Fruit fly (Drosophila melanogaster) whole organism, pupa: ENCODE data around the gene CG1622.
A peak's percentile ranks its signal among the peaks of the same experiment; 100 is the strongest.

ENCODE experiments used
- CG10348 ChIP-seq: fragments of 200-800 bp; sonication (Bioruptor generic); IDR thresholded peaks from 2 replicates; pipeline ENCODE4 v1.3.6; 2022; ENCODE audit warnings: missing biosample characterization, missing genetic modification characterization
- CG12605 ChIP-seq: fragments of 200-800 bp; sonication (Bioruptor generic); IDR thresholded peaks from 2 replicates; pipeline ENCODE4 v1.3.6; 2022; ENCODE audit warnings: missing biosample characterization, missing genetic modification characterization
- CG13204 ChIP-seq: fragments of 200-800 bp; sonication (Bioruptor generic); optimal IDR thresholded peaks from 2 replicates; lab custom pipeline; 2018; ENCODE audit warnings: missing biosample characterization, mild to moderate bottlenecking, missing genetic modification characterization, moderate library complexity
- CG14655 ChIP-seq: fragments of 200-800 bp; sonication (Bioruptor generic); optimal IDR thresholded peaks from 3 replicates; lab custom pipeline; 2017; ENCODE audit warnings: mild to moderate bottlenecking, missing biosample characterization, missing genetic modification reagents, missing genetic modification characterization
- CG15710 ChIP-seq: fragments of 200-800 bp; sonication (Bioruptor generic); optimal IDR thresholded peaks from 2 replicates; lab custom pipeline; 2018; ENCODE audit warnings: missing biosample characterization, mild to moderate bottlenecking, missing genetic modification characterization, moderate library complexity
- CG17806 ChIP-seq: fragments of 200-800 bp; sonication (Bioruptor generic); optimal IDR thresholded peaks from 2 replicates; lab custom pipeline; 2018; ENCODE audit warnings: missing biosample characterization, mild to moderate bottlenecking, missing genetic modification characterization, moderate library complexity
- CG32121 ChIP-seq: fragments of 200-800 bp; sonication (Bioruptor generic); IDR thresholded peaks from 2 replicates; pipeline ENCODE4 v1.3.6; 2022; ENCODE audit warnings: missing biosample characterization, missing genetic modification characterization
- CG34367 ChIP-seq: fragments of 200-800 bp; sonication (Bioruptor generic); optimal IDR thresholded peaks from 2 replicates; lab custom pipeline; 2018; ENCODE audit warnings: missing biosample characterization, mild to moderate bottlenecking, missing genetic modification characterization
- CG4496 ChIP-seq: fragments of 200-800 bp; sonication (Bioruptor generic); IDR thresholded peaks from 3 replicates; pipeline ENCODE4 v1.3.6; 2022; ENCODE audit warnings: missing biosample characterization, missing genetic modification characterization
- CG8159 ChIP-seq: fragments of 200-800 bp; sonication (Bioruptor generic); optimal IDR thresholded peaks from 3 replicates; lab custom pipeline; 2018; ENCODE audit warnings: missing biosample characterization, mild to moderate bottlenecking, missing genetic modification characterization, moderate library complexity
- CG8301 ChIP-seq: fragments of 200-800 bp; sonication (Bioruptor generic); optimal IDR thresholded peaks from 2 replicates; lab custom pipeline; 2018; ENCODE audit warnings: missing biosample characterization, mild to moderate bottlenecking, missing genetic modification characterization
- CG9948 ChIP-seq: fragments of 200-800 bp; sonication (Bioruptor generic); optimal IDR thresholded peaks from 2 replicates; lab custom pipeline; 2018; ENCODE audit warnings: missing biosample characterization, mild to moderate bottlenecking, missing genetic modification characterization, moderate library complexity
- D1 ChIP-seq: fragments of 200-800 bp; sonication (Bioruptor generic); optimal IDR thresholded peaks from 2 replicates; lab custom pipeline; 2018; ENCODE audit warnings: missing biosample characterization, mild to moderate bottlenecking, missing genetic modification characterization, moderate library complexity
- EcR ChIP-seq: fragments of 200-800 bp; sonication (Bioruptor generic); optimal IDR thresholded peaks from 3 replicates; lab custom pipeline; 2019; ENCODE audit warnings: missing biosample characterization, missing genetic modification characterization, mild to moderate bottlenecking, moderate library complexity, missing genetic modification reagents
- Ets98B ChIP-seq: fragments of 200-800 bp; sonication (Bioruptor generic); IDR thresholded peaks from 2 replicates; pipeline ENCODE4 v1.3.6; 2022; ENCODE audit warnings: missing biosample characterization, missing genetic modification characterization
- Pif1A ChIP-seq: fragments of 200-800 bp; sonication (Bioruptor generic); optimal IDR thresholded peaks from 3 replicates; lab custom pipeline; 2016; ENCODE audit warnings: missing biosample characterization, missing genetic modification characterization
- Pif1B ChIP-seq: fragments of 200-800 bp; sonication (Bioruptor generic); optimal IDR thresholded peaks from 3 replicates; lab custom pipeline; 2016; ENCODE audit warnings: missing biosample characterization, missing genetic modification characterization
- Snoo ChIP-seq: fragments of 200-800 bp; sonication (Bioruptor generic); optimal IDR thresholded peaks from 3 replicates; lab custom pipeline; 2017; ENCODE audit warnings: missing biosample characterization, mild to moderate bottlenecking, missing genetic modification characterization, inconsistent platforms
- fd96Ca ChIP-seq: fragments of 200-800 bp; sonication (Bioruptor generic); IDR thresholded peaks from 3 replicates; pipeline ENCODE4 v1.3.6; 2022; ENCODE audit warnings: missing biosample characterization, missing genetic modification characterization
- gl ChIP-seq: fragments of 200-800 bp; sonication (Bioruptor generic); optimal IDR thresholded peaks from 2 replicates; lab custom pipeline; 2018; ENCODE audit warnings: missing biosample characterization, mild to moderate bottlenecking, missing genetic modification characterization
- rn ChIP-seq: fragments of 200-800 bp; sonication (Bioruptor generic); IDR thresholded peaks from 2 replicates; pipeline ENCODE4 v1.3.6; 2022; ENCODE audit warnings: missing biosample characterization, missing genetic modification characterization

The CG1622 gene

DNA sequence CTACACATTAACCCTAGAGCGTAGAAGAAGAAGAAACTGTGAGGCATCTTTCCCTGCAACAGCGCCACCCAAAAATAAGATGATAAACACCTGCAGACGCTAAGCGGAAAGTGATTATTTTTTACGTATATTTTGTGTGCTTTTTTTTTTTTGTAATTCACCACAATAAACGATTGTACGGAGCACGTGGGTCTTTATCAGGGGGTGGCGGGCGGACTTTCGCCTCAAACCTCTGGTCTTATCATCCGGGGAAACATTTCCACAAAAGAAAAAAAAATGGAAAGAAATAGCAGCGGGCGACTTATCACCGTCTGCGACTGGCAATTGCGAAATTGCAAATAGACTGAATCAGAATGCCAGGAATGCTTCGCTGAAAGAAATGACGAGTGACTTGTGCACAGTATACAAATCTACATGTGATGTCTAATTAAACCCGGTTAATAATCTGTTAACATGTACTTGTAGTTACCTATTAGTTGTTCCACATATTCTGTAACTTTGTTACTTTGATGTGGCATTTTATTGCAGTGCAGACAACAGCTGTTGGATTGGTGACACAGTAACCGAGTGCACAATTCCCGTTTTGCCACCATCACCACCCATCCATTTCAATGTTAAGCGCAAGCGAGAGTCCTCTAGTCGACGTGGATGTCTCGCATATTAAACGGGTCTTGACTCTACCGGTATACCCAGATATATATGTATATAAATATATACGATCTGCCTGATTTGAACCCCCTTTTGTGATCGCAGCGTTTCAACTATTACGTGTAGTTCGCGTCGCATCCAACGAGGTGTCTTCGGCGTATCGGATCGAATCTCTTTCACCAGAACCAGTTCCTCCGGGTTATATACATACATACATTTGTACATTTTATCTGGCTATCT lies 35.2 kb downstream of the CG1622 start:
- TF ChIP-seq CG34367 (tag; lab: Kevin White, UChicago): peak; percentile 74
- TF ChIP-seq CG13204 (GFP tag; lab: Kevin White, UChicago): no peak
- TF ChIP-seq CG8301 (tag; lab: Kevin White, UChicago): peak; percentile 88
- peak; percentile 68 for TF ChIP-seq CG9948
- peak; percentile 86 for TF ChIP-seq CG12605 (GFP tag; lab: Robert Waterston, UW)
- peak; percentile 79 for TF ChIP-seq CG17806 (tag; lab: Kevin White, UChicago)
- no peak for TF ChIP-seq CG10348 (GFP tag; lab: Robert Waterston, UW)
- no peak for TF ChIP-seq D1 (tag; lab: Kevin White, UChicago)
- peak; percentile 74 for TF ChIP-seq CG15710
- TF ChIP-seq gl (tag; lab: Kevin White, UChicago): peak; percentile 73
- peak; percentile 81 for TF ChIP-seq Snoo (tag; lab: Kevin White, UChicago)
- peak; percentile 89 for TF ChIP-seq Ets98B (GFP tag; lab: Robert Waterston, UW)
- peak; percentile 82 for TF ChIP-seq CG8159 (tag; lab: Kevin White, UChicago)
- TF ChIP-seq CG32121 (GFP tag; lab: Robert Waterston, UW): peak; percentile 86
- peak; percentile 73 for TF ChIP-seq Pif1B (GFP tag; lab: Kevin White, UChicago)
- peak; percentile 84 for TF ChIP-seq EcR (GFP tag; lab: Kevin White, UChicago)
- peak; percentile 90 for TF ChIP-seq fd96Ca (GFP tag; lab: Robert Waterston, UW)
- TF ChIP-seq CG14655 (GFP tag; lab: Kevin White, UChicago): peak; percentile 83
- peak; percentile 79 for TF ChIP-seq Pif1A (GFP tag; lab: Kevin White, UChicago)
- peak; percentile 55 for TF ChIP-seq rn (GFP tag; lab: Robert Waterston, UW)
- TF ChIP-seq CG4496: peak; percentile 92

DNA sequence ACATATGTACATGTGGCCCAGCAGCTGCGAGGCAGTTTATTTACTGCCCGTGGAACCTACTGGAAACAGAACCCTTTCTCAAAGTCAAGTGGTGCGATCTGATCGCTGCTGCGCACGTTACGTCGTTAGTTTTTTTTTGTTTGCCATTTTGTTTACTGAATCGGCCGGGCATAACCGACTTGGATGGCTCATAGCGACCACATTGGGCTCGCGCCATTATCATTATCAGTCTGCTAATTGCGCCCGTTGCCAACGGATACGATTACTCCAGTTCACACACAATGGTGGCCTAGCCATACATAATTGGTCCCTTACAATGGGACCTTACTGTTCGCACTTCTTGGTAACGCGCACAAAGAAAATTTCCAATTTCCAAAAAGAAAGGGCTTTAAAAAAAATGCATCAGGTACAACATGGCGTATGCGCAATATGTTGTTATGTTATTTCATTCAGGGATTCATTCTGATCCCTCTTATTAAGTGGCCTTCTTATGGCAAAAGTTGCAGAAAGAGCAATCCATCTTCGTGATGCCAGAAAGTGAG lies 35.9 kb downstream of the CG1622 start:
- TF ChIP-seq fd96Ca (GFP tag; lab: Robert Waterston, UW): 0 out of 3 replicates have a peak, but pooled peaks have one; percentile 34
- 0 out of 2 replicates have a peak, but pooled peaks have one; percentile 29 for TF ChIP-seq CG12605 (GFP tag; lab: Robert Waterston, UW)
- no peak for TF ChIP-seq rn (GFP tag; lab: Robert Waterston, UW)
- peak; percentile 14 for TF ChIP-seq CG8159 (tag; lab: Kevin White, UChicago)
- no peak for TF ChIP-seq CG17806 (tag; lab: Kevin White, UChicago)
- no peak for TF ChIP-seq D1 (tag; lab: Kevin White, UChicago)
- peak; percentile 6 for TF ChIP-seq CG34367 (tag; lab: Kevin White, UChicago)
- no peak; the same call in 2 of the 3 replicates for TF ChIP-seq CG4496
- peak; percentile 1 for TF ChIP-seq Snoo (tag; lab: Kevin White, UChicago)
- TF ChIP-seq EcR (GFP tag; lab: Kevin White, UChicago): peak; percentile 14
- no peak for TF ChIP-seq Ets98B (GFP tag; lab: Robert Waterston, UW)
- peak; percentile 77 for TF ChIP-seq CG14655 (GFP tag; lab: Kevin White, UChicago)
- no peak for TF ChIP-seq CG32121 (GFP tag; lab: Robert Waterston, UW)
- TF ChIP-seq gl (tag; lab: Kevin White, UChicago): no peak
- TF ChIP-seq CG15710: no peak
- no peak for TF ChIP-seq CG10348 (GFP tag; lab: Robert Waterston, UW)
- TF ChIP-seq Pif1A (GFP tag; lab: Kevin White, UChicago): peak; percentile 48
- peak; percentile 31 for TF ChIP-seq Pif1B (GFP tag; lab: Kevin White, UChicago)
- TF ChIP-seq CG13204 (GFP tag; lab: Kevin White, UChicago): peak; percentile 20
- TF ChIP-seq CG8301 (tag; lab: Kevin White, UChicago): peak; percentile 62
- TF ChIP-seq CG9948: peak; percentile 63

DNA sequence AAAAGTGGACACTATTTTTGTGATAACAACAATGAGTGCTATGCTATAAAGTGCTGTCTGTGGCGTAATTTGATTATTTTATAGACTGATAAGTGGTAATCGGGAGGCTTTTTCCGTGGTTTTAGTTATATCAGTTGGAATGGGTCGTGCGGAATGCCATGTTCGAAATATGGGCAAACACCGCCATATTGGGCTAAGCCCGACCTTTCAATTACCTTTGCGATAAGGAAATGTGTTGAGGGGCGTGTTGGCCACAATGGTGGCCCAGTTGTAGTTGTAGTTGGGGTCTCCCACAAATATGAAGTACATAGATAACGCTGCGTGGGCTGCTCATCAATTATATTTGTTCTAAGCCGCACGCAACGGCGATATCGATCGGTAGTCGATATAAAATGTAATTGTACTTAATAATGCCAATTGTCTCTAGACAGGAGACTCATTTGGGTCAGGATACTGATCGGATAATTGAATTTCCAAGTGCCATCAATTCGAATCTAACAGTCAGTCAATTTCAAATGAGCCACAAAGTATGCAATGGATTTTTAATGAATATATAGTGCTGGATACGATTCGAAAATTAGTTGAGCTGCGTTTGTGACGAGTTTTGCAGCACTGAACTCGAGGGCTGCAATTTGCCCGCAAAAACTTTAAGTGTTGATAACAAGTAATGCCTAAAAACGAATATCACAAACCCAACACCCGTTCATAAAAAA lies 37.7 kb downstream of the CG1622 start:
- TF ChIP-seq CG4496: peak; percentile 42; the same call in 1 of the 3 replicates
- TF ChIP-seq D1 (tag; lab: Kevin White, UChicago): no peak
- no peak for TF ChIP-seq rn (GFP tag; lab: Robert Waterston, UW)

DNA sequence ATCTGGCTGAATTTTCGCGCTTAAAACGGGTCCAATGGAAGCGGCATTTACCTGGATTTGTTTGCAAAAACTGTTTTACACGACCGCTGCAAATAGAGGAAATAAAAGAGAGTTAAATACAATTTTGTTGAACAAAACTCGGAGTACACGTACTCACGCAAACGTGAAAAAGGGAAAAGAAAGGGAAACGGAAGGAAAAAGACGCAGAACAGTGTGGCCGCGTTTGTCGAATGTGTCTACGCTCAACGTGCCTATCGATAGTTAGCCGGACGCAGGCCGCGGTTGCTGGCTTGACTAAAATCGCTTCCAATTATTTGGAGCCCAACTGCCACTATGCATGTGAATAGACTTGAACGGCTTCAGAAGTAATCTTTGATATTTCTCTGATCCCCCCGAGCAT lies 40.6 kb downstream of the CG1622 start, which contains the start of gene RpS15Aa:
Gene RpS15Aa (minus strand): TSS at position 252 of the 400 bp plus-strand sequence.
- no peak for TF ChIP-seq CG17806 (tag; lab: Kevin White, UChicago)
- TF ChIP-seq Pif1B (GFP tag; lab: Kevin White, UChicago): peak; percentile 4
- TF ChIP-seq CG4496: peak; percentile 77
- no peak for TF ChIP-seq D1 (tag; lab: Kevin White, UChicago)
- peak; percentile 6 for TF ChIP-seq CG8159 (tag; lab: Kevin White, UChicago)
- no peak for TF ChIP-seq CG10348 (GFP tag; lab: Robert Waterston, UW)
- no peak for TF ChIP-seq EcR (GFP tag; lab: Kevin White, UChicago)
- no peak for TF ChIP-seq CG9948
- TF ChIP-seq CG8301 (tag; lab: Kevin White, UChicago): no peak
- TF ChIP-seq CG13204 (GFP tag; lab: Kevin White, UChicago): peak; percentile 57
- TF ChIP-seq gl (tag; lab: Kevin White, UChicago): peak; percentile 48
- no peak for TF ChIP-seq Ets98B (GFP tag; lab: Robert Waterston, UW)
- TF ChIP-seq CG34367 (tag; lab: Kevin White, UChicago): peak; percentile 58
- TF ChIP-seq CG14655 (GFP tag; lab: Kevin White, UChicago): peak; percentile 20
- TF ChIP-seq Snoo (tag; lab: Kevin White, UChicago): peak; percentile 81
- no peak for TF ChIP-seq fd96Ca (GFP tag; lab: Robert Waterston, UW)
- TF ChIP-seq CG15710: peak; percentile 25
- TF ChIP-seq CG32121 (GFP tag; lab: Robert Waterston, UW): peak; percentile 36; the same call in 1 of the 2 replicates
- TF ChIP-seq rn (GFP tag; lab: Robert Waterston, UW): 0 out of 2 replicates have a peak, but pooled peaks have one; percentile 17
- no peak for TF ChIP-seq Pif1A (GFP tag; lab: Kevin White, UChicago)
- TF ChIP-seq CG12605 (GFP tag; lab: Robert Waterston, UW): peak; percentile 66
